Worm (Caenorhabditis elegans) whole organism, L1 larva: Measurements from ENCODE around the gene nhr-70.

Experiments used
- ceh-82 ChIP-seq, 3 experiments: fragments of 150-350 bp in 1 of 3; sonication (generic microtip) in 2 of 3; optimal IDR thresholded peaks; 2 replicates each; lab custom pipeline; 2014 to 2017; ENCODE audit warnings: missing biosample characterization in 3 of 3, missing genetic modification characterization in 3 of 3
- nhr-237 ChIP-seq: fragments of 150-350 bp; optimal IDR thresholded peaks from 2 replicates; lab custom pipeline; 2014; ENCODE audit warnings: missing biosample characterization, missing genetic modification characterization
- sup-37 ChIP-seq: fragments of 200-800 bp; sonication (Bioruptor generic); optimal IDR thresholded peaks from 2 replicates; lab custom pipeline; 2018; ENCODE audit warnings: mild to moderate bottlenecking, missing genetic modification characterization, missing compliant biosample characterization
- unc-130 ChIP-seq: fragments of 150-350 bp; optimal IDR thresholded peaks from 2 replicates; lab custom pipeline; 2017; ENCODE audit warnings: missing biosample characterization, missing genetic modification characterization, inconsistent platforms
- ztf-4 ChIP-seq: fragments of 150-350 bp; optimal IDR thresholded peaks from 2 replicates; lab custom pipeline; 2014; ENCODE audit warnings: missing biosample characterization, missing genetic modification characterization

- TF ChIP-seq sup-37 (GFP tag; lab: Kevin White, UChicago): no peak
- no peak for TF ChIP-seq ztf-4 (tag; lab: Kevin White, UChicago)
- no peak for TF ChIP-seq nhr-237
- TF ChIP-seq ceh-82 (tag; optimal IDR thresholded peaks at IDR 0.05; lab: Kevin White, UChicago): no peak
- no peak for TF ChIP-seq unc-130 (tag; lab: Kevin White, UChicago)
These were observed 46.9 kb upstream of the nhr-70 start for ce11 chrV:18569445-18569844.
